Worm (Caenorhabditis elegans) whole organism, L2 larva: Measurements from ENCODE around the gene grl-17.

ENCODE experiments used
- C34F6.9 ChIP-seq: fragments of 150-350 bp; optimal IDR thresholded peaks from 2 replicates; lab custom pipeline; 2014; ENCODE audit warnings: missing biosample characterization, missing genetic modification characterization
- F13H6.1 ChIP-seq: sonication (generic microtip); optimal IDR thresholded peaks from 2 replicates; lab custom pipeline; 2016; ENCODE audit warnings: missing genetic modification characterization, missing compliant biosample characterization
- R02D3.7 ChIP-seq: fragments of 150-350 bp; optimal IDR thresholded peaks from 2 replicates; lab custom pipeline; 2014; ENCODE audit warnings: missing biosample characterization, missing genetic modification characterization
- Y55F3AM.14 ChIP-seq: fragments of 200-800 bp; sonication (Bioruptor generic); optimal IDR thresholded peaks from 2 replicates; lab custom pipeline; 2018; ENCODE audit warnings: mild to moderate bottlenecking, missing genetic modification characterization, missing compliant biosample characterization
- ZK546.5 ChIP-seq: sonication (generic microtip); optimal IDR thresholded peaks from 2 replicates; lab custom pipeline; 2017; ENCODE audit warnings: missing biosample characterization, missing genetic modification characterization
- aly-2 ChIP-seq: fragments of 150-350 bp; optimal IDR thresholded peaks from 2 replicates; lab custom pipeline; 2014; ENCODE audit warnings: missing biosample characterization, missing genetic modification characterization
- blmp-1 ChIP-seq: sonication (generic microtip); optimal IDR thresholded peaks from 2 replicates; lab custom pipeline; 2017; ENCODE audit warnings: missing genetic modification characterization, mild to moderate bottlenecking, missing compliant biosample characterization, antibody characterized with exemption, moderate library complexity; ENCODE audit not compliant: insufficient read depth
- ceh-16 ChIP-seq: fragments of 150-350 bp; optimal IDR thresholded peaks from 2 replicates; lab custom pipeline; 2014; ENCODE audit warnings: missing biosample characterization, missing genetic modification characterization
- crh-2 ChIP-seq: sonication (generic microtip); optimal IDR thresholded peaks from 2 replicates; lab custom pipeline; 2017; ENCODE audit warnings: missing biosample characterization, missing genetic modification characterization
- dmd-4 ChIP-seq: sonication (generic microtip); optimal IDR thresholded peaks from 2 replicates; lab custom pipeline; 2017; ENCODE audit warnings: missing biosample characterization, missing genetic modification characterization
- egl-27 ChIP-seq: sonication (generic microtip); optimal IDR thresholded peaks from 3 replicates; lab custom pipeline; 2017; ENCODE audit warnings: missing biosample characterization, missing genetic modification reagents, missing genetic modification characterization
- elt-3 ChIP-seq: sonication (generic microtip); optimal IDR thresholded peaks from 2 replicates; lab custom pipeline; 2017; ENCODE audit warnings: missing biosample characterization, missing genetic modification characterization
- fos-1 ChIP-seq: fragments of 150-350 bp; optimal IDR thresholded peaks from 2 replicates; lab custom pipeline; 2014; ENCODE audit warnings: missing biosample characterization, missing genetic modification characterization
- gmeb-1 ChIP-seq: fragments of 150-350 bp; optimal IDR thresholded peaks from 2 replicates; lab custom pipeline; 2014; ENCODE audit warnings: missing biosample characterization, missing genetic modification characterization
- lin-11 ChIP-seq: fragments of 150-350 bp; sonication (generic microtip); optimal IDR thresholded peaks from 2 replicates; lab custom pipeline; 2014; ENCODE audit warnings: missing biosample characterization, missing genetic modification characterization, inconsistent platforms, mixed read lengths
- lin-13 ChIP-seq: fragments of 150-350 bp; optimal IDR thresholded peaks from 2 replicates; lab custom pipeline; 2014; ENCODE audit warnings: missing biosample characterization, missing genetic modification reagents, missing genetic modification characterization
- lin-39 ChIP-seq: fragments of 150-350 bp; optimal IDR thresholded peaks from 2 replicates; lab custom pipeline; 2014; ENCODE audit warnings: missing biosample characterization, missing genetic modification reagents, missing genetic modification characterization
- lsy-2 ChIP-seq, 2 experiments: fragments of 150-350 bp in 1 of 2; sonication (generic microtip) in 1 of 2; optimal IDR thresholded peaks; 2 replicates each; lab custom pipeline; 2014 to 2017; ENCODE audit warnings: missing biosample characterization in 2 of 2, missing genetic modification characterization in 2 of 2
- mab-5 ChIP-seq: fragments of 150-350 bp; optimal IDR thresholded peaks from 2 replicates; lab custom pipeline; 2014; ENCODE audit warnings: missing biosample characterization, missing genetic modification characterization
- mbf-1 ChIP-seq: sonication (generic microtip); optimal IDR thresholded peaks from 2 replicates; lab custom pipeline; 2017; ENCODE audit warnings: missing biosample characterization, missing genetic modification characterization
- mdl-1 ChIP-seq, 2 experiments: fragments of 150-350 bp in 1 of 2; sonication (generic microtip) in 1 of 2; optimal IDR thresholded peaks; 2 replicates each; lab custom pipeline; 2017; ENCODE audit warnings: missing biosample characterization in 2 of 2, missing genetic modification characterization in 2 of 2
- nhr-129 ChIP-seq: fragments of 150-350 bp; optimal IDR thresholded peaks from 2 replicates; lab custom pipeline; 2014; ENCODE audit warnings: missing biosample characterization, missing genetic modification characterization
- nhr-21 ChIP-seq: fragments of 150-350 bp; optimal IDR thresholded peaks from 2 replicates; lab custom pipeline; 2014; ENCODE audit warnings: missing biosample characterization, missing genetic modification characterization
- nhr-23 ChIP-seq: fragments of 150-350 bp; optimal IDR thresholded peaks from 2 replicates; lab custom pipeline; 2014; ENCODE audit warnings: missing biosample characterization, missing genetic modification reagents, missing genetic modification characterization
- nhr-237 ChIP-seq: fragments of 150-350 bp; optimal IDR thresholded peaks from 2 replicates; lab custom pipeline; 2014; ENCODE audit warnings: missing biosample characterization, missing genetic modification characterization
- nhr-25 ChIP-seq: fragments of 150-350 bp; sonication (generic microtip); optimal IDR thresholded peaks from 3 replicates; lab custom pipeline; 2014; ENCODE audit warnings: missing biosample characterization, missing genetic modification characterization
- nhr-6 ChIP-seq: fragments of 150-350 bp; optimal IDR thresholded peaks from 2 replicates; lab custom pipeline; 2014; ENCODE audit warnings: missing biosample characterization, missing genetic modification characterization
- nhr-77 ChIP-seq: fragments of 150-350 bp; optimal IDR thresholded peaks from 2 replicates; lab custom pipeline; 2014; ENCODE audit warnings: missing biosample characterization, missing genetic modification characterization
- peb-1 ChIP-seq: fragments of 150-350 bp; optimal IDR thresholded peaks from 2 replicates; lab custom pipeline; 2014; ENCODE audit warnings: missing biosample characterization, missing genetic modification characterization
- sem-4 ChIP-seq: fragments of 150-350 bp; optimal IDR thresholded peaks from 2 replicates; lab custom pipeline; 2014; ENCODE audit warnings: missing biosample characterization, missing genetic modification reagents, missing genetic modification characterization
- skn-1 ChIP-seq: sonication (generic microtip); optimal IDR thresholded peaks from 2 replicates; lab custom pipeline; 2017; ENCODE audit warnings: missing biosample characterization, missing genetic modification characterization
- sma-3 ChIP-seq: sonication (generic microtip); optimal IDR thresholded peaks from 2 replicates; lab custom pipeline; 2016; ENCODE audit warnings: missing genetic modification reagents, missing genetic modification characterization, missing compliant biosample characterization
- sma-9 ChIP-seq, 2 experiments: fragments of 150-350 bp in 1 of 2; sonication (generic microtip) in 1 of 2; optimal IDR thresholded peaks; 2 replicates each; lab custom pipeline; 2014 to 2016; ENCODE audit warnings: missing genetic modification characterization in 2 of 2, mild to moderate bottlenecking in 1 of 2, missing biosample characterization in 1 of 2, missing compliant biosample characterization in 1 of 2, missing genetic modification reagents in 1 of 2, moderate library complexity in 1 of 2
- snpc-4 ChIP-seq: fragments of 150-350 bp; optimal IDR thresholded peaks from 2 replicates; lab custom pipeline; 2014; ENCODE audit warnings: missing biosample characterization, missing genetic modification characterization
- unc-39 ChIP-seq: fragments of 150-350 bp; optimal IDR thresholded peaks from 2 replicates; lab custom pipeline; 2014; ENCODE audit warnings: missing biosample characterization, missing genetic modification characterization
- unc-55 ChIP-seq: fragments of 150-350 bp; sonication (generic microtip); optimal IDR thresholded peaks from 3 replicates; lab custom pipeline; 2014; ENCODE audit warnings: missing biosample characterization, missing genetic modification reagents, missing genetic modification characterization
- unc-62 ChIP-seq: fragments of 150-350 bp; optimal IDR thresholded peaks from 2 replicates; lab custom pipeline; 2014; ENCODE audit warnings: missing biosample characterization, missing genetic modification reagents, missing genetic modification characterization
- ztf-1 ChIP-seq: fragments of 200-800 bp; sonication (Bioruptor generic); conservative IDR thresholded peaks from 2 replicates; pipeline ENCODE4 v1.3.6; 2022; ENCODE audit warnings: missing genetic modification characterization, missing compliant biosample characterization
- ztf-11 ChIP-seq: sonication (generic microtip); optimal IDR thresholded peaks from 2 replicates; lab custom pipeline; 2017; ENCODE audit warnings: missing biosample characterization, missing genetic modification characterization

Gene grl-17

ce11 chrV:13559978-13560377, 3.8 kb downstream of the grl-17 start, which contains the start of gene C56A3.8:
TSS of gene C56A3.8 (plus strand) at chrV:13560278.
- no peak for TF ChIP-seq nhr-21 (tag; lab: Kevin White, UChicago)
- TF ChIP-seq R02D3.7 (tag; lab: Kevin White, UChicago) = no peak
- no peak for TF ChIP-seq ztf-11 (tag; lab: Kevin White, UChicago)
- no peak for TF ChIP-seq Y55F3AM.14
- TF ChIP-seq sem-4 = no peak
- no peak for TF ChIP-seq nhr-237 (tag; lab: Kevin White, UChicago)
- TF ChIP-seq egl-27 (tag; lab: Kevin White, UChicago) = no peak
- no peak for TF ChIP-seq unc-55 (GFP tag; lab: Kevin White, UChicago)
- TF ChIP-seq F13H6.1 = no peak
- no peak for TF ChIP-seq blmp-1 (tag; lab: Kevin White, UChicago)
- no peak for TF ChIP-seq unc-39
- TF ChIP-seq crh-2 (tag; lab: Kevin White, UChicago) = no peak
- no peak for TF ChIP-seq nhr-129
- no peak for TF ChIP-seq unc-62 (GFP tag; lab: Kevin White, UChicago)
- no peak for TF ChIP-seq lsy-2 (tag; optimal IDR thresholded peaks at IDR 0.05; lab: Kevin White, UChicago)
- no peak for TF ChIP-seq mab-5 (tag; lab: Kevin White, UChicago)
- TF ChIP-seq lin-39 = no peak
- TF ChIP-seq peb-1 (tag; lab: Kevin White, UChicago) = no peak

- TF ChIP-seq crh-2 (tag; lab: Kevin White, UChicago) (peak; percentile 84), lin-13 (GFP tag; lab: Kevin White, UChicago) (peak; percentile 64), nhr-21 (tag; lab: Kevin White, UChicago) (peak; percentile 58), fos-1 (tag; lab: Kevin White, UChicago) (peak; percentile 87), ZK546.5 (tag; lab: Kevin White, UChicago) (no peak), F13H6.1 (peak; percentile 81), mbf-1 (no peak), mdl-1 (tag; optimal IDR thresholded peaks at IDR 0.05; lab: Kevin White, UChicago) (peak in 1 of 2 experiments; percentile 13), nhr-129 (peak; percentile 48), C34F6.9 (tag; lab: Kevin White, UChicago) (peak; percentile 82), gmeb-1 (tag; lab: Kevin White, UChicago) (peak; percentile 96), dmd-4 (tag; lab: Kevin White, UChicago) (no peak), ztf-11 (tag; lab: Kevin White, UChicago) (no peak), sma-3 (GFP tag; lab: Kevin White, UChicago) (peak; percentile 83), snpc-4 (tag; lab: Kevin White, UChicago) (peak; percentile 62), lsy-2 (tag; optimal IDR thresholded peaks at IDR 0.05; lab: Kevin White, UChicago) (peak; percentile 58 to 83), egl-27 (tag; lab: Kevin White, UChicago) (peak; percentile 36), lin-11 (peak; percentile 34), sem-4 (peak; percentile 59), mab-5 (tag; lab: Kevin White, UChicago) (peak; percentile 73), elt-3 (tag; lab: Kevin White, UChicago) (no peak), unc-55 (GFP tag; lab: Kevin White, UChicago) (peak; percentile 92), nhr-25 (peak; percentile 72), ztf-1 (GFP tag; lab: Robert Waterston, UW) (no peak), skn-1 (tag; lab: Kevin White, UChicago) (no peak), peb-1 (tag; lab: Kevin White, UChicago) (no peak), nhr-23 (tag; lab: Kevin White, UChicago) (no peak), sma-9 (GFP tag; optimal IDR thresholded peaks at IDR 0.05; lab: Kevin White, UChicago) (peak; percentile 85), sma-9 (tag; optimal IDR thresholded peaks at IDR 0.05; lab: Kevin White, UChicago) (no peak), nhr-77 (tag; lab: Kevin White, UChicago) (no peak), ceh-16 (tag; lab: Kevin White, UChicago) (no peak), aly-2 (tag; lab: Kevin White, UChicago) (no peak)
Measured at ce11 chrV:13556746-13557145, 7.0 kb downstream of the grl-17 start, which contains the start of gene cav-2. TSS of gene cav-2 (plus strand) at chrV:13557104.

- no peak for TF ChIP-seq nhr-25
- TF ChIP-seq ZK546.5 (tag; lab: Kevin White, UChicago) = no peak
- TF ChIP-seq unc-39 = no peak
- no peak for TF ChIP-seq crh-2 (tag; lab: Kevin White, UChicago)
- no peak for TF ChIP-seq mab-5 (tag; lab: Kevin White, UChicago)
- TF ChIP-seq nhr-21 (tag; lab: Kevin White, UChicago) = no peak
- TF ChIP-seq unc-55 (GFP tag; lab: Kevin White, UChicago) = no peak
- TF ChIP-seq nhr-6 (tag; lab: Kevin White, UChicago) = no peak
- TF ChIP-seq lin-39 = no peak
Measured at ce11 chrV:13556297-13556696, 7.4 kb downstream of the grl-17 start, which contains the start of gene C56A3.6. TSS of gene C56A3.6 (minus strand) at chrV:13556397.
